Fruit fly (Drosophila melanogaster): ENCODE measurements around the gene Fur1.

Fur1 gene

DNA sequence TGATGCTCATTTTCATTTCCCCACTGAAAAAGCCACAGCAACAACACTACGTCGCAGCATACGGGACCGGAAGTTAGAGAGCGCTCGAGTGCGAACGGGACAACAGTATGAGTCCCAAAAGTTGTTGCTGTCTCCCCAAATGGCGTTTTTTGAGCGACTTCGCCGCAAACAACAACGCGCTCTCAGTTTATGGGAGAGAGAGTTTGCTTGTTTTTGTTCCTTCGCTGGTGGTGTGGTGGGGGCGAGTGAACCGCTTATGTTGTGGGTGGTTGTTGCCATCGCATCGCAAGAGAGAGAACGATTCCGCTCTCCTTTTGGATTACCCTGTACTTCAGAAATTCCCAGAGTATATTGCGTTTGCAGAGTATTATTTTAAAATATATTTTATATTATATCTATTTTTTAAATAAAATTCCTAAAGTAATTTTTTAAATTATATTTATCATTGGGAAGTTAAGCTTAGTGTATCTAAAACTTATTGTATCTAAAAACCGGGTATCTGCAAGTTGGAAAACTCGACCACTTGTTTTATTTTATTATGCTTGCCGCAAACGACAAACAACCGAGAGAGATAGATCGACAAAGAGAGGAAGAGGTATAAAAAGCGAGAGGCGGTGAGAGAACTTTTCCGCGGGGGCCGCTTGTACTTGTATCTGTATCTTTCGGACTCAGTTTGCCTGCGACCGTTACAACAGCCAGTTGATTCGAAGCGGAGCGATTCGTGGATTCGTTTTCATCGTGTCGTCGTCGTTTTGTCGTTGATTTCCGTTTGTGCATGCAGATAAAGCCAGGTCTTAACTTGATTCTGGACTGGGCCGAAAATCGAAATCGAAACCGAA, 42.8 kb upstream of the Fur1 start, which contains the start of gene msi (continued):
- peak; percentile 80 for TF ChIP-seq CG12769 (tag; optimal IDR thresholded peaks at IDR 0.05)
- no peak for TF ChIP-seq Hr39 (optimal IDR thresholded peaks at IDR 0.05)
- peak; percentile 91 for TF ChIP-seq E2f2 (GFP tag; IDR thresholded peaks at IDR 0.05)
- TF ChIP-seq NFAT (GFP tag; IDR thresholded peaks at IDR 0.05) = peak; percentile 96; the same call in 1 of the 2 replicates
- peak; percentile 50 for TF ChIP-seq fu2 (GFP tag; optimal IDR thresholded peaks at IDR 0.05)
- TF ChIP-seq btn (GFP tag; optimal IDR thresholded peaks at IDR 0.05) = peak; percentile 10
- TF ChIP-seq CG10431 (GFP tag; optimal IDR thresholded peaks at IDR 0.05) = peak; percentile 91
- no peak for TF ChIP-seq prd (optimal IDR thresholded peaks at IDR 0.05)
- TF ChIP-seq prd (GFP tag; IDR thresholded peaks at IDR 0.05) = peak; percentile 99
- TF ChIP-seq CrebB (tag; optimal IDR thresholded peaks at IDR 0.05) = peak; percentile 95
- TF ChIP-seq CG11398 (GFP tag; optimal IDR thresholded peaks at IDR 0.05) = no peak
- TF ChIP-seq CG7963 (GFP tag; IDR thresholded peaks at IDR 0.05; ENCODE audit: partially characterized antibody) = no peak
- TF ChIP-seq CG17359 (tag; optimal IDR thresholded peaks at IDR 0.05) = peak; percentile 99
- TF ChIP-seq HLH3B (GFP tag; IDR thresholded peaks at IDR 0.05) = peak; percentile 99
- no peak for TF ChIP-seq vnd (GFP tag; IDR thresholded peaks at IDR 0.05; ENCODE audit: partially characterized antibody)
- TF ChIP-seq fd3F (GFP tag; optimal IDR thresholded peaks at IDR 0.05) = peak; percentile 99
- peak in 1 of 2 experiments; percentile 98 for TF ChIP-seq Hr78 (GFP tag; optimal IDR thresholded peaks at IDR 0.05)
- peak; percentile 93 for TF ChIP-seq CG11696 (GFP tag; IDR thresholded peaks at IDR 0.05)
- peak; percentile 98 for TF ChIP-seq zen (tag; optimal IDR thresholded peaks at IDR 0.05)
- no peak for TF ChIP-seq CG8478 (optimal IDR thresholded peaks at IDR 0.05)
- peak; percentile 96 for TF ChIP-seq wdn (GFP tag; IDR thresholded peaks at IDR 0.05)
- peak; percentile 99 for TF ChIP-seq CG32767 (GFP tag; IDR thresholded peaks at IDR 0.05)
- peak in 1 of 2 experiments; percentile 65 for TF ChIP-seq tll (GFP tag; optimal IDR thresholded peaks at IDR 0.05)
- peak; percentile 99 for TF ChIP-seq CG15269 (tag; optimal IDR thresholded peaks at IDR 0.05)
- peak; percentile 99 for TF ChIP-seq croc (GFP tag; conservative IDR thresholded peaks at IDR 0.05)
- TF ChIP-seq twi (tag; optimal IDR thresholded peaks at IDR 0.05) = peak; percentile 98
- peak; percentile 99 for TF ChIP-seq CG12659 (GFP tag; optimal IDR thresholded peaks at IDR 0.05)
- peak in 1 of 2 experiments; percentile 99 for TF ChIP-seq Eip74EF (GFP tag; optimal IDR thresholded peaks at IDR 0.05)
- no peak; the same call in 3 of the 4 replicates for TF ChIP-seq Dll (GFP tag; IDR thresholded peaks at IDR 0.05; ENCODE audit: partially characterized antibody)
- peak; percentile 97 for TF ChIP-seq Fer2 (tag; optimal IDR thresholded peaks at IDR 0.05)
- peak; percentile 68 for TF ChIP-seq kni (GFP tag; optimal IDR thresholded peaks at IDR 0.05)
- TF ChIP-seq CG1603 (tag; optimal IDR thresholded peaks at IDR 0.05) = peak; percentile 80
- peak; percentile 100 for TF ChIP-seq dmrt99B (tag; optimal IDR thresholded peaks at IDR 0.05)
- TF ChIP-seq salm (tag; optimal IDR thresholded peaks at IDR 0.05) = peak; percentile 99
- peak; percentile 99 for TF ChIP-seq ase (GFP tag; IDR thresholded peaks at IDR 0.05)
- peak; percentile 96 for TF ChIP-seq sim (GFP tag; IDR thresholded peaks at IDR 0.05)
- peak; percentile 97 for TF ChIP-seq gce (GFP tag; IDR thresholded peaks at IDR 0.05)
- peak; percentile 95 for TF ChIP-seq CG3065 (GFP tag; optimal IDR thresholded peaks at IDR 0.05)
- TF ChIP-seq CG7839 (tag; optimal IDR thresholded peaks at IDR 0.05) = peak; percentile 100
- TF ChIP-seq sr (GFP tag; IDR thresholded peaks at IDR 0.05) = peak; percentile 94
- TF ChIP-seq CG1602 (GFP tag; optimal IDR thresholded peaks at IDR 0.05) = peak; percentile 99
- peak; percentile 99 for TF ChIP-seq CG18619 (GFP tag; optimal IDR thresholded peaks at IDR 0.05)
- TF ChIP-seq exex (tag; optimal IDR thresholded peaks at IDR 0.05) = peak; percentile 94
- TF ChIP-seq CG16815 (GFP tag; optimal IDR thresholded peaks at IDR 0.05) = peak; percentile 97
- peak; percentile 26 for TF ChIP-seq MESR4 (GFP tag; optimal IDR thresholded peaks at IDR 0.05)
- peak; percentile 98 for TF ChIP-seq CG14014 (GFP tag; IDR thresholded peaks at IDR 0.05)
- peak; percentile 7; the same call in 2 of the 3 replicates for TF ChIP-seq CG34224 (GFP tag; IDR thresholded peaks at IDR 0.05; ENCODE audit: partially characterized antibody)
- peak; percentile 98 for TF ChIP-seq MBD-R2 (GFP tag; IDR thresholded peaks at IDR 0.05)
